Fruit fly (Drosophila melanogaster): ENCODE results near the gene kek5.

Gene kek5

dm6 chrX:19369865-19370264 lies 16.9 kb downstream of the kek5 start:
- TF ChIP-seq CG11617 (GFP tag; optimal IDR thresholded peaks at IDR 0.05): no peak
- no peak for TF ChIP-seq Hr96 (GFP tag; optimal IDR thresholded peaks at IDR 0.05)
- TF ChIP-seq Mnt (GFP tag; optimal IDR thresholded peaks at IDR 0.05): no peak
- no peak for TF ChIP-seq pad (GFP tag; optimal IDR thresholded peaks at IDR 0.05)
- TF ChIP-seq CG14711 (tag; optimal IDR thresholded peaks at IDR 0.05): no peak
- TF ChIP-seq Clk (GFP tag; optimal IDR thresholded peaks at IDR 0.05): no peak
- no peak for TF ChIP-seq cnc (optimal IDR thresholded peaks at IDR 0.05)
- no peak for TF ChIP-seq CG1620 (GFP tag; optimal IDR thresholded peaks at IDR 0.05)
- no peak for TF ChIP-seq tj (GFP tag; optimal IDR thresholded peaks at IDR 0.05)
- no peak for TF ChIP-seq cic (GFP tag; optimal IDR thresholded peaks at IDR 0.05)
- TF ChIP-seq ovo (GFP tag; optimal IDR thresholded peaks at IDR 0.05): no peak
- no peak for TF ChIP-seq toe (GFP tag; optimal IDR thresholded peaks at IDR 0.05)

dm6 chrX:19371135-19371938 lies 18.4 kb downstream of the kek5 start:
- TF ChIP-seq kay (GFP tag; ENCODE audit: borderline replicate concordance) (peak; percentile 11), CG14711 (tag; optimal IDR thresholded peaks at IDR 0.05) (no peak), tj (GFP tag; optimal IDR thresholded peaks at IDR 0.05) (no peak), CG7101 (tag; optimal IDR thresholded peaks at IDR 0.05) (no peak)

dm6 chrX:19371996-19372410 lies 19.0 kb downstream of the kek5 start:
- TF ChIP-seq cnc (optimal IDR thresholded peaks at IDR 0.05) (no peak), ovo (GFP tag; optimal IDR thresholded peaks at IDR 0.05) (no peak), Hr96 (GFP tag; optimal IDR thresholded peaks at IDR 0.05) (no peak), Crg-1 (GFP tag; optimal IDR thresholded peaks at IDR 0.05) (no peak)

dm6 chrX:19375450-19375849 lies 22.5 kb downstream of the kek5 start:
- no peak for TF ChIP-seq CG14711 (tag; optimal IDR thresholded peaks at IDR 0.05)
- no peak for TF ChIP-seq Hr96 (GFP tag; optimal IDR thresholded peaks at IDR 0.05)
- no peak for TF ChIP-seq CG1620 (GFP tag; optimal IDR thresholded peaks at IDR 0.05)
- no peak for TF ChIP-seq CG7045 (GFP tag; optimal IDR thresholded peaks at IDR 0.05)
- no peak for TF ChIP-seq bab1 (GFP tag; optimal IDR thresholded peaks at IDR 0.05)
- TF ChIP-seq CG11617 (GFP tag; optimal IDR thresholded peaks at IDR 0.05): no peak
- no peak for TF ChIP-seq kay (GFP tag; ENCODE audit: borderline replicate concordance)
- TF ChIP-seq cnc (optimal IDR thresholded peaks at IDR 0.05): no peak

- TF ChIP-seq tj (GFP tag; optimal IDR thresholded peaks at IDR 0.05): peak; percentile 90
- TF ChIP-seq CG12768 (GFP tag; optimal IDR thresholded peaks at IDR 0.05): no peak
Observed at dm6 chrX:19390634-19391033, 37.7 kb downstream of the kek5 start.

dm6 chrX:19396689-19397088 lies 43.7 kb downstream of the kek5 start:
- peak; percentile 41 for TF ChIP-seq tj (GFP tag; optimal IDR thresholded peaks at IDR 0.05)
- TF ChIP-seq CG7101 (tag; optimal IDR thresholded peaks at IDR 0.05): no peak

- TF ChIP-seq toe (GFP tag; optimal IDR thresholded peaks at IDR 0.05): no peak
- TF ChIP-seq CG5204 (GFP tag; optimal IDR thresholded peaks at IDR 0.05): no peak
- TF ChIP-seq CG7101 (tag; optimal IDR thresholded peaks at IDR 0.05): no peak
- no peak for TF ChIP-seq ovo (GFP tag; optimal IDR thresholded peaks at IDR 0.05)
- TF ChIP-seq CG11617 (GFP tag; optimal IDR thresholded peaks at IDR 0.05): no peak
- TF ChIP-seq CG1620 (GFP tag; optimal IDR thresholded peaks at IDR 0.05): no peak
- TF ChIP-seq cnc (optimal IDR thresholded peaks at IDR 0.05): no peak
- peak; percentile 36 for TF ChIP-seq Mnt (GFP tag; optimal IDR thresholded peaks at IDR 0.05)
- peak; percentile 41 for TF ChIP-seq CG12768 (GFP tag; optimal IDR thresholded peaks at IDR 0.05)
- TF ChIP-seq pad (GFP tag; optimal IDR thresholded peaks at IDR 0.05): no peak
- no peak for TF ChIP-seq Crg-1 (GFP tag; optimal IDR thresholded peaks at IDR 0.05)
- TF ChIP-seq Clk (GFP tag; optimal IDR thresholded peaks at IDR 0.05): no peak
- TF ChIP-seq cic (GFP tag; optimal IDR thresholded peaks at IDR 0.05): no peak
- no peak for TF ChIP-seq Hr96 (GFP tag; optimal IDR thresholded peaks at IDR 0.05)
Observed at dm6 chrX:19399570-19400191, 46.7 kb downstream of the kek5 start.

dm6 chrX:19400576-19400975 lies 47.6 kb downstream of the kek5 start:
- TF ChIP-seq cnc (optimal IDR thresholded peaks at IDR 0.05): no peak
- no peak for TF ChIP-seq CG14711 (tag; optimal IDR thresholded peaks at IDR 0.05)
- no peak for TF ChIP-seq CG7101 (tag; optimal IDR thresholded peaks at IDR 0.05)
- TF ChIP-seq CG7045 (GFP tag; optimal IDR thresholded peaks at IDR 0.05): no peak
- TF ChIP-seq cic (GFP tag; optimal IDR thresholded peaks at IDR 0.05): no peak
- TF ChIP-seq kay (GFP tag; ENCODE audit: borderline replicate concordance): no peak
- no peak for TF ChIP-seq Clk (GFP tag; optimal IDR thresholded peaks at IDR 0.05)
- TF ChIP-seq tj (GFP tag; optimal IDR thresholded peaks at IDR 0.05): no peak
- TF ChIP-seq Mnt (GFP tag; optimal IDR thresholded peaks at IDR 0.05): no peak
- TF ChIP-seq pad (GFP tag; optimal IDR thresholded peaks at IDR 0.05): no peak
- no peak for TF ChIP-seq CG1620 (GFP tag; optimal IDR thresholded peaks at IDR 0.05)
- no peak for TF ChIP-seq toe (GFP tag; optimal IDR thresholded peaks at IDR 0.05)
- no peak for TF ChIP-seq CG33017 (tag; optimal IDR thresholded peaks at IDR 0.05)
- no peak for TF ChIP-seq Crg-1 (GFP tag; optimal IDR thresholded peaks at IDR 0.05)
- no peak for TF ChIP-seq CG12768 (GFP tag; optimal IDR thresholded peaks at IDR 0.05)
- TF ChIP-seq bab1 (GFP tag; optimal IDR thresholded peaks at IDR 0.05): no peak
- no peak for TF ChIP-seq Hr96 (GFP tag; optimal IDR thresholded peaks at IDR 0.05)
- TF ChIP-seq CG11617 (GFP tag; optimal IDR thresholded peaks at IDR 0.05): no peak
- TF ChIP-seq CG5204 (GFP tag; optimal IDR thresholded peaks at IDR 0.05): no peak

Measured in whole organism, adult.